Fruit fly (Drosophila melanogaster) whole organism, embryonic: ENCODE data around the gene Cap-H2.

Source experiments
- BEAF-32 ChIP-seq: fragments of 200-800 bp; sonication (Bioruptor generic); optimal IDR thresholded peaks from 3 replicates; lab custom pipeline; 2017; ENCODE audit warnings: missing biosample characterization, missing genetic modification characterization, mild to moderate bottlenecking, moderate library complexity, missing genetic modification reagents
- CG10267 ChIP-seq: fragments of 200-800 bp; sonication (Bioruptor generic); optimal IDR thresholded peaks from 2 replicates; lab custom pipeline; 2018; ENCODE audit warnings: missing biosample characterization, mild to moderate bottlenecking, missing genetic modification characterization, moderate library complexity
- CG10959 ChIP-seq: fragments of 200-800 bp; sonication (Bioruptor generic); IDR thresholded peaks from 2 replicates; pipeline ENCODE4 v1.3.6; 2022; ENCODE audit warnings: missing biosample characterization, missing genetic modification characterization
- CG11696 ChIP-seq: fragments of 200-800 bp; sonication (Bioruptor generic); IDR thresholded peaks from 2 replicates; pipeline ENCODE4 v1.3.6; 2022; ENCODE audit warnings: missing biosample characterization, missing genetic modification characterization
- CG11723 ChIP-seq: fragments of 200-800 bp; sonication (Bioruptor generic); optimal IDR thresholded peaks from 2 replicates; lab custom pipeline; 2017; ENCODE audit warnings: missing biosample characterization, mild to moderate bottlenecking, missing genetic modification characterization
- CG2875 ChIP-seq: fragments of 200-800 bp; sonication (Bioruptor generic); optimal IDR thresholded peaks from 2 replicates; lab custom pipeline; 2017; ENCODE audit warnings: missing biosample characterization, mild to moderate bottlenecking, missing genetic modification characterization, missing genetic modification reagents
- CG31388 ChIP-seq: fragments of 200-800 bp; sonication (Bioruptor generic); optimal IDR thresholded peaks from 2 replicates; lab custom pipeline; 2016; ENCODE audit warnings: missing biosample characterization, missing genetic modification characterization
- CG33213 ChIP-seq: fragments of 200-800 bp; sonication (Bioruptor generic); optimal IDR thresholded peaks from 3 replicates; lab custom pipeline; 2016; ENCODE audit warnings: missing biosample characterization, missing genetic modification characterization
- CG4360 ChIP-seq: fragments of 200-800 bp; sonication (Bioruptor generic); IDR thresholded peaks from 2 replicates; pipeline ENCODE4 v1.3.6; 2022; ENCODE audit warnings: missing biosample characterization, missing genetic modification characterization
- CG4617 ChIP-seq: fragments of 200-800 bp; sonication (Bioruptor generic); optimal IDR thresholded peaks from 3 replicates; lab custom pipeline; 2016; ENCODE audit warnings: missing biosample characterization, missing genetic modification characterization, borderline replicate concordance
- CG6689 ChIP-seq: fragments of 200-800 bp; sonication (Bioruptor generic); IDR thresholded peaks from 2 replicates; pipeline ENCODE4 v1.3.6; 2022; ENCODE audit warnings: missing biosample characterization, missing genetic modification characterization
- CG8290 ChIP-seq, 3 experiments: fragments of 200-800 bp; sonication (Bioruptor generic); optimal IDR thresholded peaks; 2 replicates each; lab custom pipeline; 2016 to 2019; ENCODE audit warnings: missing biosample characterization in 3 of 3, missing genetic modification characterization in 3 of 3, mild to moderate bottlenecking in 2 of 3, moderate library complexity in 1 of 3
- CG9797 ChIP-seq: fragments of 200-800 bp; sonication (Bioruptor generic); optimal IDR thresholded peaks from 3 replicates; lab custom pipeline; 2018; ENCODE audit warnings: missing biosample characterization, mild to moderate bottlenecking, missing genetic modification characterization
- Dad ChIP-seq: fragments of 200-800 bp; sonication (Bioruptor generic); optimal IDR thresholded peaks from 3 replicates; lab custom pipeline; 2016; ENCODE audit warnings: missing biosample characterization, missing genetic modification characterization
- Dbx ChIP-seq: fragments of 200-800 bp; sonication (Bioruptor generic); IDR thresholded peaks from 3 replicates; pipeline ENCODE4 v1.3.6; 2022; ENCODE audit warnings: missing biosample characterization, missing genetic modification characterization
- Dp ChIP-seq: fragments of 200-800 bp; sonication (Bioruptor generic); optimal IDR thresholded peaks from 2 replicates; lab custom pipeline; 2018; ENCODE audit warnings: missing biosample characterization, mild to moderate bottlenecking, missing genetic modification characterization, moderate library complexity
- E2f2 ChIP-seq: fragments of 200-800 bp; sonication (Bioruptor generic); IDR thresholded peaks from 2 replicates; pipeline ENCODE4 v1.3.6; 2022; ENCODE audit warnings: missing biosample characterization, missing genetic modification characterization
- Elba2 ChIP-seq: fragments of 200-800 bp; sonication (Bioruptor generic); optimal IDR thresholded peaks from 3 replicates; lab custom pipeline; 2016; ENCODE audit warnings: missing biosample characterization, missing genetic modification characterization
- GATAe ChIP-seq: fragments of 200-800 bp; sonication (Bioruptor generic); conservative IDR thresholded peaks from 2 replicates; pipeline ENCODE4 v1.3.6; 2022; ENCODE audit warnings: missing biosample characterization, missing genetic modification characterization
- H15 ChIP-seq: fragments of 200-800 bp; sonication (Bioruptor generic); IDR thresholded peaks from 3 replicates; pipeline ENCODE4 v1.3.6; 2022; ENCODE audit warnings: missing biosample characterization, missing genetic modification characterization
- H2.0 ChIP-seq: fragments of 200-800 bp; sonication (Bioruptor generic); IDR thresholded peaks from 2 replicates; pipeline ENCODE4 v1.3.6; 2022; ENCODE audit warnings: missing biosample characterization, missing genetic modification characterization
- HLH3B ChIP-seq: fragments of 200-800 bp; sonication (Bioruptor generic); IDR thresholded peaks from 2 replicates; pipeline ENCODE4 v1.3.6; 2022; ENCODE audit warnings: missing biosample characterization, missing genetic modification characterization
- MBD-R2 ChIP-seq: fragments of 200-800 bp; sonication (Bioruptor generic); IDR thresholded peaks from 2 replicates; pipeline ENCODE4 v1.3.6; 2022; ENCODE audit warnings: missing biosample characterization, missing genetic modification characterization
- MESR4 ChIP-seq: fragments of 200-800 bp; sonication (Bioruptor generic); optimal IDR thresholded peaks from 2 replicates; lab custom pipeline; 2018; ENCODE audit warnings: missing biosample characterization, mild to moderate bottlenecking, missing genetic modification characterization, moderate library complexity
- Med ChIP-seq: fragments of 200-800 bp; sonication (Bioruptor generic); peaks from one replicate; lab custom pipeline; 2016; ENCODE audit warnings: missing biosample characterization, missing genetic modification characterization, mild to moderate bottlenecking, inconsistent platforms, moderate library complexity
- Mrtf ChIP-seq: fragments of 200-800 bp; sonication (Bioruptor generic); IDR thresholded peaks from 3 replicates; pipeline ENCODE4 v1.3.6; 2022; ENCODE audit warnings: missing biosample characterization, missing genetic modification characterization
- PHDP ChIP-seq: fragments of 200-800 bp; sonication (Bioruptor generic); optimal IDR thresholded peaks from 3 replicates; lab custom pipeline; 2018; ENCODE audit warnings: missing biosample characterization, mild to moderate bottlenecking, missing genetic modification characterization, moderate library complexity
- Ravus ChIP-seq: fragments of 200-800 bp; sonication (Bioruptor generic); IDR thresholded peaks from 2 replicates; pipeline ENCODE4 v1.3.6; 2022; ENCODE audit warnings: missing biosample characterization, missing genetic modification characterization
- Scr ChIP-seq: fragments of 200-800 bp; sonication (Bioruptor generic); IDR thresholded peaks from 2 replicates; pipeline ENCODE4 v1.3.6; 2022; ENCODE audit warnings: missing biosample characterization, missing genetic modification characterization; ENCODE audit not compliant: partially characterized antibody
- Taf1 ChIP-seq: fragments of 200-800 bp; sonication (Bioruptor generic); IDR thresholded peaks from 2 replicates; pipeline ENCODE4 v1.3.6; 2022; ENCODE audit warnings: missing biosample characterization, missing genetic modification characterization
- ara ChIP-seq: fragments of 200-800 bp; sonication (Bioruptor generic); IDR thresholded peaks from 2 replicates; pipeline ENCODE4 v1.3.6; 2022; ENCODE audit warnings: missing biosample characterization, missing genetic modification characterization
- cato ChIP-seq: fragments of 200-800 bp; sonication (Bioruptor generic); optimal IDR thresholded peaks from 2 replicates; lab custom pipeline; 2016; ENCODE audit warnings: missing biosample characterization, missing genetic modification characterization, borderline replicate concordance
- fru ChIP-seq: fragments of >200 bp; optimal IDR thresholded peaks from 2 replicates; lab custom pipeline; 2017
- gfzf ChIP-seq: fragments of 200-800 bp; sonication (Bioruptor generic); optimal IDR thresholded peaks from 2 replicates; lab custom pipeline; 2016; ENCODE audit warnings: missing biosample characterization, mild to moderate bottlenecking, missing genetic modification characterization, moderate library complexity
- hkb ChIP-seq, 2 experiments: fragments of 200-800 bp in 1 of 2; fragments of >200 bp in 1 of 2; sonication (Bioruptor generic) in 1 of 2; IDR thresholded peaks in 1 of 2; optimal IDR thresholded peaks in 1 of 2; 2 replicates each; pipeline versions ENCODE4 v1.3.6 to Lab custom; 2017 to 2022; ENCODE audit warnings: missing biosample characterization in 1 of 2, missing genetic modification characterization in 1 of 2
- inv ChIP-seq: fragments of 200-800 bp; sonication (Bioruptor generic); IDR thresholded peaks from 2 replicates; pipeline ENCODE4 v1.3.6; 2022; ENCODE audit warnings: missing biosample characterization, missing genetic modification characterization; ENCODE audit not compliant: partially characterized antibody
- prd ChIP-seq, 3 experiments: fragments of >200 bp in 2 of 3; fragments of 200-800 bp in 1 of 3; sonication (Bioruptor generic) in 1 of 3; optimal IDR thresholded peaks in 2 of 3; IDR thresholded peaks in 1 of 3; 2 replicates in 2 of 3; 3 replicates in 1 of 3; pipeline versions ENCODE4 v1.3.6 to Lab custom; 2017 to 2022; ENCODE audit warnings: missing biosample characterization in 1 of 3, missing genetic modification characterization in 1 of 3
- pzg ChIP-seq: fragments of 200-800 bp; sonication (Bioruptor generic); optimal IDR thresholded peaks from 3 replicates; lab custom pipeline; 2018; ENCODE audit warnings: missing biosample characterization, mild to moderate bottlenecking, missing genetic modification characterization, moderate library complexity
- row ChIP-seq: fragments of 200-800 bp; sonication (Bioruptor generic); IDR thresholded peaks from 3 replicates; pipeline ENCODE4 v1.3.6; 2022; ENCODE audit warnings: missing biosample characterization, missing genetic modification characterization
- sc ChIP-seq, 3 experiments: fragments of >200 bp in 2 of 3; fragments of 200-800 bp in 1 of 3; sonication (Bioruptor generic) in 1 of 3; optimal IDR thresholded peaks; 2 replicates in 2 of 3; 3 replicates in 1 of 3; lab custom pipeline; 2017; ENCODE audit warnings: mild to moderate bottlenecking in 1 of 3, missing biosample characterization in 1 of 3, missing genetic modification characterization in 1 of 3, missing genetic modification reagents in 1 of 3
- sd ChIP-seq: fragments of 200-800 bp; sonication (Bioruptor generic); optimal IDR thresholded peaks from 3 replicates; lab custom pipeline; 2018; ENCODE audit warnings: missing biosample characterization, mild to moderate bottlenecking, missing genetic modification characterization, moderate library complexity
- sens ChIP-seq: fragments of 200-800 bp; sonication (Bioruptor generic); peaks from one replicate; lab custom pipeline; 2016; ENCODE audit warnings: missing biosample characterization, missing genetic modification characterization
- tin ChIP-seq: fragments of 200-800 bp; sonication (Bioruptor generic); optimal IDR thresholded peaks from 3 replicates; lab custom pipeline; 2016; ENCODE audit warnings: missing biosample characterization, missing genetic modification characterization
- tna ChIP-seq: fragments of 200-800 bp; sonication (Bioruptor generic); IDR thresholded peaks from 2 replicates; pipeline ENCODE4 v1.3.6; 2022; ENCODE audit warnings: missing biosample characterization, missing genetic modification characterization; ENCODE audit not compliant: partially characterized antibody
- trem ChIP-seq: fragments of 200-800 bp; optimal IDR thresholded peaks from 3 replicates; lab custom pipeline; 2019; ENCODE audit warnings: missing biosample characterization, mild to moderate bottlenecking, missing genetic modification characterization, moderate library complexity
- ttk ChIP-seq: fragments of 200-800 bp; sonication (Bioruptor generic); IDR thresholded peaks from 2 replicates; pipeline ENCODE4 v2.1.2; 2022; ENCODE audit warnings: missing biosample characterization, missing genetic modification characterization
- twi ChIP-seq: fragments of 200-800 bp; optimal IDR thresholded peaks from 2 replicates; lab custom pipeline; 2019; ENCODE audit warnings: missing biosample characterization, mild to moderate bottlenecking, missing genetic modification characterization, moderate library complexity

Cap-H2 gene

dm6 chr3R:10761980-10762379 is 870 bp downstream of the Cap-H2 start (continued):
- TF ChIP-seq CG33213: no peak
- TF ChIP-seq row (GFP tag; lab: Robert Waterston, UW): peak; percentile 46
- no peak for TF ChIP-seq Scr
- no peak for TF ChIP-seq sd (tag; lab: Kevin White, UChicago)
- TF ChIP-seq inv (GFP tag; lab: Robert Waterston, UW): no peak
- TF ChIP-seq Ravus (GFP tag; lab: Robert Waterston, UW): no peak
- no peak for TF ChIP-seq fru (lab: Kevin White, UChicago)
- TF ChIP-seq GATAe: no peak
- TF ChIP-seq, all 482 proteins: peak for 29

- TF ChIP-seq pzg (peak; percentile 50), tna (GFP tag; lab: Robert Waterston, UW) (no peak), E2f2 (GFP tag; lab: Robert Waterston, UW) (peak; percentile 90), CG4617 (GFP tag; lab: Kevin White, UChicago) (peak; percentile 62), sc (optimal IDR thresholded peaks at IDR 0.05; lab: Kevin White, UChicago) (no peak), sc (GFP tag; optimal IDR thresholded peaks at IDR 0.05; lab: Kevin White, UChicago) (no peak), tin (GFP tag; lab: Kevin White, UChicago) (no peak), BEAF-32 (peak; percentile 16), CG10267 (tag; lab: Kevin White, UChicago) (peak; percentile 7), CG31388 (GFP tag; lab: Kevin White, UChicago) (no peak), trem (tag; lab: Kevin White, UChicago) (peak; percentile 22), twi (no peak), Dp (GFP tag; lab: Kevin White, UChicago) (peak; percentile 87), Elba2 (GFP tag; lab: Kevin White, UChicago) (no peak), CG4360 (GFP tag; lab: Robert Waterston, UW) (peak; percentile 97), Dbx (GFP tag; lab: Robert Waterston, UW) (0 out of 3 replicates have a peak, but pooled peaks have one; percentile 13), MBD-R2 (GFP tag; lab: Robert Waterston, UW) (peak; percentile 67), MESR4 (GFP tag; lab: Kevin White, UChicago) (peak; percentile 62), CG9797 (GFP tag; lab: Kevin White, UChicago) (peak; percentile 62), CG11723 (GFP tag; lab: Kevin White, UChicago) (no peak), gfzf (peak; percentile 85)
Observed at dm6 chr3R:10767526-10767925, 6.4 kb downstream of the Cap-H2 start, which contains the start of gene TfIIFbeta. Gene TfIIFbeta (minus strand): TSS chr3R:10767804.

- no peak for TF ChIP-seq CG10959
- no peak for TF ChIP-seq hkb (optimal IDR thresholded peaks at IDR 0.05; lab: Kevin White, UChicago)
- TF ChIP-seq hkb (GFP tag; IDR thresholded peaks at IDR 0.05; lab: Robert Waterston, UW): 0 out of 2 replicates have a peak, but pooled peaks have one; percentile 13
- TF ChIP-seq CG6689 (GFP tag; lab: Robert Waterston, UW): peak; percentile 42
- TF ChIP-seq Med: peak; percentile 74
- peak; percentile 57 for TF ChIP-seq sens
- 0 out of 2 replicates have a peak, but pooled peaks have one; percentile 19 for TF ChIP-seq ttk
- no peak for TF ChIP-seq H2.0 (GFP tag; lab: Robert Waterston, UW)
- TF ChIP-seq prd (optimal IDR thresholded peaks at IDR 0.05; lab: Kevin White, UChicago): no peak
- TF ChIP-seq prd (GFP tag; IDR thresholded peaks at IDR 0.05; lab: Robert Waterston, UW): 0 out of 3 replicates have a peak, but pooled peaks have one; percentile 35
- TF ChIP-seq Dad (GFP tag; lab: Kevin White, UChicago): no peak
- no peak for TF ChIP-seq CG8290 (GFP tag; optimal IDR thresholded peaks at IDR 0.05; lab: Kevin White, UChicago)
- peak in 1 of 2 experiments; percentile 14 for TF ChIP-seq CG8290 (tag; optimal IDR thresholded peaks at IDR 0.05; lab: Kevin White, UChicago)
- TF ChIP-seq cato (GFP tag; lab: Kevin White, UChicago): no peak
- TF ChIP-seq CG11696 (GFP tag; lab: Robert Waterston, UW): 0 out of 2 replicates have a peak, but pooled peaks have one; percentile 16
- 0 out of 2 replicates have a peak, but pooled peaks have one; percentile 42 for TF ChIP-seq ara
- TF ChIP-seq Mrtf (GFP tag; lab: Robert Waterston, UW): 0 out of 3 replicates have a peak, but pooled peaks have one; percentile 21
- TF ChIP-seq CG2875 (GFP tag; lab: Kevin White, UChicago): peak; percentile 7
- 0 out of 3 replicates have a peak, but pooled peaks have one; percentile 38 for TF ChIP-seq H15 (GFP tag; lab: Robert Waterston, UW)
- TF ChIP-seq PHDP (tag; lab: Kevin White, UChicago): peak; percentile 45
- 0 out of 2 replicates have a peak, but pooled peaks have one; percentile 20 for TF ChIP-seq HLH3B (GFP tag; lab: Robert Waterston, UW)
- TF ChIP-seq Taf1: 0 out of 2 replicates have a peak, but pooled peaks have one; percentile 49
Observed at dm6 chr3R:10775246-10775645, 14.1 kb downstream of the Cap-H2 start.
